Worm (Caenorhabditis elegans) whole organism, mixed stage, embryonic: ENCODE data around the gene rpc-1.
A peak's percentile ranks its signal among the peaks of the same experiment; 100 is the strongest.

Experiments used
- bed-3 ChIP-seq: fragments of 200-800 bp; sonication (Bioruptor generic); optimal IDR thresholded peaks from 3 replicates; lab custom pipeline; 2018; ENCODE audit warnings: mild to moderate bottlenecking, missing genetic modification characterization, moderate library complexity, missing compliant biosample characterization
- blmp-1 ChIP-seq: fragments of 150-350 bp; optimal IDR thresholded peaks from 2 replicates; lab custom pipeline; 2014; ENCODE audit warnings: missing biosample characterization, missing genetic modification characterization
- ceh-39 ChIP-seq: fragments of 150-350 bp; optimal IDR thresholded peaks from 2 replicates; lab custom pipeline; 2014; ENCODE audit warnings: missing biosample characterization, missing genetic modification characterization
- ceh-43 ChIP-seq: fragments of 200-800 bp; sonication (Bioruptor generic); optimal IDR thresholded peaks from 2 replicates; lab custom pipeline; 2018; ENCODE audit warnings: mild to moderate bottlenecking, missing genetic modification characterization, moderate library complexity, missing compliant biosample characterization
- ceh-83 ChIP-seq: fragments of 200-800 bp; sonication (Bioruptor generic); optimal IDR thresholded peaks from 2 replicates; lab custom pipeline; 2018; ENCODE audit warnings: mild to moderate bottlenecking, missing genetic modification characterization, missing compliant biosample characterization
- ces-1 ChIP-seq: fragments of 150-350 bp; optimal IDR thresholded peaks from 2 replicates; lab custom pipeline; 2014; ENCODE audit warnings: missing biosample characterization, missing genetic modification reagents, missing genetic modification characterization
- cnd-1 ChIP-seq: fragments of 200-800 bp; sonication (Bioruptor generic); optimal IDR thresholded peaks from 2 replicates; lab custom pipeline; 2018; ENCODE audit warnings: mild to moderate bottlenecking, missing genetic modification characterization, missing compliant biosample characterization
- drap-1 ChIP-seq: fragments of 200-800 bp; sonication (Bioruptor generic); optimal IDR thresholded peaks from 3 replicates; lab custom pipeline; 2018; ENCODE audit warnings: mild to moderate bottlenecking, missing genetic modification characterization, missing compliant biosample characterization
- elt-1 ChIP-seq: sonication (generic microtip); optimal IDR thresholded peaks from 2 replicates; lab custom pipeline; 2017; ENCODE audit warnings: missing genetic modification characterization, mild to moderate bottlenecking, missing compliant biosample characterization, antibody characterized with exemption, moderate library complexity, borderline replicate concordance; ENCODE audit not compliant: insufficient read depth
- elt-3 ChIP-seq: fragments of 150-350 bp; optimal IDR thresholded peaks from 2 replicates; lab custom pipeline; 2014; ENCODE audit warnings: missing biosample characterization, missing genetic modification characterization
- flh-1 ChIP-seq: fragments of 200-800 bp; sonication (Bioruptor generic); optimal IDR thresholded peaks from 2 replicates; lab custom pipeline; 2018; ENCODE audit warnings: mild to moderate bottlenecking, missing genetic modification characterization, moderate library complexity, missing compliant biosample characterization
- ham-2 ChIP-seq: fragments of 200-800 bp; sonication (Bioruptor generic); optimal IDR thresholded peaks from 2 replicates; lab custom pipeline; 2018; ENCODE audit warnings: mild to moderate bottlenecking, missing genetic modification characterization, missing compliant biosample characterization
- hlh-1 ChIP-seq: fragments of 150-350 bp; optimal IDR thresholded peaks from 2 replicates; lab custom pipeline; 2014; ENCODE audit warnings: missing biosample characterization, missing genetic modification reagents, missing genetic modification characterization
- lin-13 ChIP-seq: fragments of 150-350 bp; optimal IDR thresholded peaks from 2 replicates; lab custom pipeline; 2014; ENCODE audit warnings: missing biosample characterization, missing genetic modification characterization
- lin-32 ChIP-seq: fragments of 200-800 bp; sonication (Bioruptor generic); optimal IDR thresholded peaks from 2 replicates; lab custom pipeline; 2018; ENCODE audit warnings: mild to moderate bottlenecking, missing genetic modification characterization, missing compliant biosample characterization
- lsy-2 ChIP-seq: fragments of 150-350 bp; optimal IDR thresholded peaks from 2 replicates; lab custom pipeline; 2014; ENCODE audit warnings: missing biosample characterization, missing genetic modification characterization
- mab-5 ChIP-seq: fragments of 150-350 bp; optimal IDR thresholded peaks from 2 replicates; lab custom pipeline; 2014; ENCODE audit warnings: missing biosample characterization, missing genetic modification characterization
- mep-1 ChIP-seq: fragments of 150-350 bp; optimal IDR thresholded peaks from 2 replicates; lab custom pipeline; 2017; ENCODE audit warnings: missing biosample characterization, missing genetic modification reagents, missing genetic modification characterization, inconsistent platforms
- nhr-12 ChIP-seq: fragments of 150-350 bp; optimal IDR thresholded peaks from 2 replicates; lab custom pipeline; 2014; ENCODE audit warnings: missing biosample characterization, missing genetic modification characterization
- nhr-237 ChIP-seq: fragments of 150-350 bp; optimal IDR thresholded peaks from 2 replicates; lab custom pipeline; 2014; ENCODE audit warnings: missing biosample characterization, missing genetic modification characterization
- nhr-28 ChIP-seq: fragments of 150-350 bp; optimal IDR thresholded peaks from 2 replicates; lab custom pipeline; 2014; ENCODE audit warnings: missing biosample characterization, missing genetic modification characterization
- nhr-76 ChIP-seq: sonication (generic microtip); optimal IDR thresholded peaks from 2 replicates; lab custom pipeline; 2017; ENCODE audit warnings: missing biosample characterization, missing genetic modification characterization
- sem-2 ChIP-seq: fragments of 200-800 bp; sonication (Bioruptor generic); optimal IDR thresholded peaks from 2 replicates; lab custom pipeline; 2018; ENCODE audit warnings: mild to moderate bottlenecking, missing genetic modification characterization, missing compliant biosample characterization
- sptf-1 ChIP-seq: sonication (generic microtip); optimal IDR thresholded peaks from 2 replicates; lab custom pipeline; 2017; ENCODE audit warnings: mild to moderate bottlenecking, missing genetic modification characterization, moderate library complexity, missing compliant biosample characterization
- unc-39 ChIP-seq: fragments of 150-350 bp; optimal IDR thresholded peaks from 2 replicates; lab custom pipeline; 2014; ENCODE audit warnings: missing biosample characterization, missing genetic modification characterization
- unc-62 ChIP-seq: fragments of 150-350 bp; optimal IDR thresholded peaks from 2 replicates; lab custom pipeline; 2014; ENCODE audit warnings: missing biosample characterization, missing genetic modification reagents, missing genetic modification characterization
- zip-8 ChIP-seq: fragments of 150-350 bp; optimal IDR thresholded peaks from 2 replicates; lab custom pipeline; 2014; ENCODE audit warnings: missing biosample characterization, missing genetic modification characterization
- ztf-11 ChIP-seq: fragments of 150-350 bp; optimal IDR thresholded peaks from 2 replicates; lab custom pipeline; 2014; ENCODE audit warnings: missing biosample characterization, missing genetic modification characterization

The rpc-1 gene

DNA sequence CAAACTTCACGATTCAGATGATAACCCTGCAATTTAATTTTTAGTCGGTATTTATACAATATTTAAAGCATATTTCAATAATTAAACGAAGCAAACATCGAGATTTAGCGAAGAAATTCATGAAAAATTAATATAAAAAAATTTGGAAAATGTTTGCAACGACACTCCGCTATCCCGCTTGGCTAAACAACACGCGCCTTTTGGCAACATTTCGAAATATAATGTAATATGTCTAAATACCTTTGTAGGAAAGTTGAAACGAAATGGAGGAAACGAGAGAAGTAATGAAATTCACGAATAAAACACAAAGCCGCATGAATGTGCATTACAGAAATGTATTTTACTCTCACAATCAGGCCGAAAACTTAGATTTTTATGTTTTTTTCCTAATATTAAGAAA lies at the start of gene rpc-1:
rpc-1 (minus strand) TSS at position 26 of the 400 bp plus-strand sequence.
- TF ChIP-seq elt-3 (peak; percentile 10), lsy-2 (tag; lab: Kevin White, UChicago) (peak; percentile 33), mab-5 (no peak), ces-1 (GFP tag; lab: Kevin White, UChicago) (no peak)

DNA sequence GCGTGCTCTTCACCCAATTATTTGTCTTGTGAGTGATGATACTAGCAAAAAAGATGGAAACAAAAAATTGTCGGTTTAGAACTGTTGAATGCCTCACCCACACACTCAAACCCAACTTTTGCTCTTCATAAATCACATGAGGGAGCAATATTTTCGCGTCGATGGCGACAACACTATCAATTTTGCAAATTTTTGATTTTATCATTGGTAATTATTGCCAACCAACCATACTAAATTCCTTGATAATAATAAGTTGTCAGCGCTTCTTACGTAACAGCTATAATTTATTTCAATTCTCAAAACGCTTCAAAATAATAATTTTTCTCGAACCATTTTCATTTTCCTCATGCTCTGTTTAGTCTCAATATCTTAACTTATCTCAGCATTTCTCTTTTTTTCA lies 47.2 kb upstream of the rpc-1 start:
- TF ChIP-seq blmp-1 (tag; lab: Kevin White, UChicago) (no peak), cnd-1 (tag; lab: Kevin White, UChicago) (no peak), ces-1 (GFP tag; lab: Kevin White, UChicago) (no peak), ceh-83 (no peak), nhr-76 (tag; lab: Kevin White, UChicago) (no peak), mab-5 (no peak)

DNA sequence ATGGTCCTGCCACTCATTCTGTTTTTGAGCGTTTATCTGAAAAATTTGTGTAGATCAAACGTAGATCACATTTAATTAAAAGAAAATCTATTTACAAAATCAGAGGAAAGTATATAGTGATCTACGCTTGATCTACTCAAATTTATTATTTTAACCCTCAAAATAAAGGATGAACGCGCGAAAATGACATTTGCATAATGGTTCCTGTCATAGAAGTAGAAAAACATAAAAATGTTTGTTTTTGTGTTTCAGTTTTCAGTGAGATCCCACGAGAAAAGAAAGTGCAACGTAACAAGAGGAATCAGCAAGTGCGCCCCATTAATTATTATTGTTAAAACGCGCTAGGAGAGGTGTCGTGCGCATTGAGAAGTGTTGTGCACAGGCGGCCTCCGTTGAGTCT lies 45.8 kb upstream of the rpc-1 start:
- TF ChIP-seq lsy-2 (tag; lab: Kevin White, UChicago) (no peak), nhr-237 (no peak), unc-39 (no peak), nhr-12 (tag; lab: Kevin White, UChicago) (no peak)

DNA sequence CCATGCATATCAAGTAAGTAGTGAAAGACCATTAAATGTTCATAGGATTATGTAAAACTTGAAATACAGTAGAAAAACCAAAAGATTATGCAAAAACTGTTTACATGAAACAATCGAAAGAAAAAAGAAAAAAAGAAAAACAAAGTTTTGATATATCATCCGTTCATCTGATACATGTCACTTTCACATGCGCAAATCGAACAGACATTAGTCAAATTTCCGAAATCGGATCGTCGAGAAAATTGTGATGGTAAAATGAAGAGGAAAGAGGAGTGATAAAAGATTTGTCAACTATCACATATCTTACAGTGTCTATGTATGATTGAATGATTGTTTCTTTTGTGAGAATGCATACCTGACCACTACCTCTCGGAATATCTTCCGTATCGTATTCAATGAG lies 43.4 kb upstream of the rpc-1 start:
- TF ChIP-seq hlh-1 (tag; lab: Kevin White, UChicago) (no peak), nhr-28 (tag; lab: Kevin White, UChicago) (no peak), ceh-43 (GFP tag; lab: Kevin White, UChicago) (no peak), elt-3 (no peak), flh-1 (GFP tag; lab: Kevin White, UChicago) (no peak), sptf-1 (no peak), unc-39 (no peak), sem-2 (GFP tag; lab: Kevin White, UChicago) (no peak), nhr-12 (tag; lab: Kevin White, UChicago) (no peak), elt-1 (tag; lab: Kevin White, UChicago) (no peak), unc-62 (GFP tag; lab: Kevin White, UChicago) (no peak), ceh-83 (no peak), drap-1 (GFP tag; lab: Kevin White, UChicago) (no peak)

DNA sequence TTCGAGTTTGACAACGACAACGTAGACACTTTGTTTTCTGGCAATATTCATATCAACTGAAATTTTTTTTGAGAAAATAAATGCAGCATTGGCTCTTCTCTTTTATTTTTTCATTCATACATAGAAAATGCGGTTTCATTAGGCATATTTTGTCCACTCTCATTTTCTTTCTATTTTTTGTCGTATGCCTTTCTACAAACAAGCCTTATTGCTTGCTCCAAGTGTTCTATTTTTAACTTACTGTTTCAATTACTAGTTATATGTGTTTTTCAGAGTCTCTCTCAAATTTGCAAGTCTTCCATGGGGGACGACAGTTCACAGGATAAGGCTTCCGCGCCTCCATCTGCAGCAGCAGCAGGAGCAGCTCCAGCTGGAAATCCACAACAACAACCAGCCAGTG lies 40.4 kb upstream of the rpc-1 start, which contains the start of gene kcc-1:
kcc-1 (plus strand) TSS at position 301 of the 400 bp plus-strand sequence.
- TF ChIP-seq lin-13 (tag; lab: Kevin White, UChicago), result no peak

DNA sequence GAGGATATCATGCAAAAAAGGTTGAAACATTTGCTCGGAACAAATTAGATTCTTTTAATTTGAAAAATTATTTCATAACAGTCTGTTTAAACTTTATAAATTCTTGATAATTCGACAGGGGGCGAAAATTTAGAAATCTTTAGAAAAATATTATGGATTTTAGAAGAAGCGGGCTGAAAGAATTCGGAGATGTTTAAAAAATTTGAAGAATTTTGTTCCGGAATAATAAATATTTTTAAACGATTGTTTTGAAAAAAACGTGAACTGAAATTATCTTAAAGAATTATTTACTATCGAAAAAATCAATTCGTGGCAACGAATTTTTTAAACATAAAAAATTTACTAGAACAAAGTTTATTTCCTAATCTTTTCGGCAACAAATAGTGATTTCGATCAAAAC lies 38.1 kb upstream of the rpc-1 start, which contains the start of gene R13A1.3:
R13A1.3 (plus strand) TSS at position 301 of the 400 bp plus-strand sequence.
- no peak for TF ChIP-seq ceh-39
- no peak for TF ChIP-seq zip-8 (tag; lab: Kevin White, UChicago)
- no peak for TF ChIP-seq bed-3 (GFP tag; lab: Kevin White, UChicago)
- TF ChIP-seq lin-32 (GFP tag; lab: Kevin White, UChicago), result no peak
- TF ChIP-seq ham-2 (GFP tag; lab: Kevin White, UChicago), result no peak
- no peak for TF ChIP-seq lsy-2 (tag; lab: Kevin White, UChicago)
- no peak for TF ChIP-seq drap-1 (GFP tag; lab: Kevin White, UChicago)
- TF ChIP-seq unc-62 (GFP tag; lab: Kevin White, UChicago), result no peak
- no peak for TF ChIP-seq ceh-43 (GFP tag; lab: Kevin White, UChicago)
- TF ChIP-seq ztf-11 (tag; lab: Kevin White, UChicago), result no peak
- TF ChIP-seq nhr-12 (tag; lab: Kevin White, UChicago), result no peak
- TF ChIP-seq sem-2 (GFP tag; lab: Kevin White, UChicago), result no peak
- TF ChIP-seq nhr-237, result no peak
- TF ChIP-seq elt-1 (tag; lab: Kevin White, UChicago), result no peak

DNA sequence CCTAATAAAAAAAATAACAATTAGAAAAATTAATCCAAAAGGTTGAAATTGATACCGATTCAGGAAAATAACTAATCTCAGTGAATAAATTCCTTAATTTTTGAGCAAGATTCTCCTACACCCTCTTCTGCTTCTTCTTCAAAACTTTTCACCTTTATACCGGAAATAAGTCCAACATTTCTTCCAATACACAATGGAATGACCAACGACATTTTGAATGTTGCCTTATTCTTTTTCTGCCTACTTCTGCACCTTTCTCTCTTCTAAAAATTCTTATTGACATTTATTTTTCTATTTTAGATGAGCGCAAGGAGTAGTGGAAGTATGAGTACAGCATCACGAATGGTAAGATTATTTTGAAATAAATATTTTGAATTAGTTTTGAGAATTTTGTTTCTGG lies 31.3 kb upstream of the rpc-1 start, which contains the start of gene unc-8:
unc-8 (plus strand) TSS at position 301 of the 400 bp plus-strand sequence.
- TF ChIP-seq nhr-76 (tag; lab: Kevin White, UChicago) (no peak), mep-1 (tag; lab: Kevin White, UChicago) (no peak), flh-1 (GFP tag; lab: Kevin White, UChicago) (no peak), ceh-43 (GFP tag; lab: Kevin White, UChicago) (no peak), lin-32 (GFP tag; lab: Kevin White, UChicago) (no peak), unc-39 (no peak), ceh-39 (no peak), elt-1 (tag; lab: Kevin White, UChicago) (no peak)
